Worm (Caenorhabditis elegans) whole organism, young adult: ENCODE results near the gene F54C9.3.

Source experiments
- D2030.7 ChIP-seq: fragments of 200-800 bp; sonication (Bioruptor generic); IDR thresholded peaks from 2 replicates; pipeline ENCODE4 v1.3.6; 2022; ENCODE audit warnings: missing genetic modification reagents, missing genetic modification characterization, missing compliant biosample characterization
- F33H1.4 ChIP-seq: fragments of 200-800 bp; sonication (Bioruptor generic); IDR thresholded peaks from 2 replicates; pipeline ENCODE4 v1.3.6; 2022; ENCODE audit warnings: missing genetic modification reagents, missing genetic modification characterization, missing compliant biosample characterization
- F49E8.2 ChIP-seq: sonication (generic microtip); optimal IDR thresholded peaks from 3 replicates; lab custom pipeline; 2017; ENCODE audit warnings: missing genetic modification characterization, mild to moderate bottlenecking, missing compliant biosample characterization, antibody characterized with exemption, moderate library complexity; ENCODE audit not compliant: insufficient read depth
- F57A8.1 ChIP-seq: fragments of 200-800 bp; sonication (Bioruptor generic); optimal IDR thresholded peaks from 2 replicates; lab custom pipeline; 2018; ENCODE audit warnings: mild to moderate bottlenecking, missing genetic modification characterization, moderate library complexity, missing compliant biosample characterization
- Y53F4B.3 ChIP-seq: fragments of 200-800 bp; sonication (Bioruptor generic); IDR thresholded peaks from 2 replicates; pipeline ENCODE4 v1.3.6; 2022; ENCODE audit warnings: missing genetic modification reagents, missing genetic modification characterization, missing compliant biosample characterization
- Y79H2A.3 ChIP-seq: fragments of 200-800 bp; sonication (Bioruptor generic); conservative IDR thresholded peaks from 2 replicates; pipeline ENCODE4 v1.3.6; 2022; ENCODE audit warnings: missing genetic modification reagents, missing genetic modification characterization, missing compliant biosample characterization
- Y95B8A.8 ChIP-seq: fragments of 200-800 bp; sonication (Bioruptor generic); IDR thresholded peaks from 2 replicates; pipeline ENCODE4 v1.3.6; 2022; ENCODE audit warnings: missing genetic modification reagents, missing genetic modification characterization, missing compliant biosample characterization
- attf-6 ChIP-seq: fragments of 200-800 bp; sonication (Bioruptor generic); IDR thresholded peaks from 2 replicates; pipeline ENCODE4 v1.3.6; 2022; ENCODE audit warnings: missing genetic modification reagents, missing genetic modification characterization, missing compliant biosample characterization
- bed-1 ChIP-seq: fragments of 200-800 bp; sonication (Bioruptor generic); IDR thresholded peaks from 2 replicates; pipeline ENCODE4 v1.3.6; 2022; ENCODE audit warnings: missing genetic modification reagents, missing genetic modification characterization, missing compliant biosample characterization
- ceh-27 ChIP-seq: fragments of 200-800 bp; sonication (Bioruptor generic); optimal IDR thresholded peaks from 2 replicates; lab custom pipeline; 2018; ENCODE audit warnings: mild to moderate bottlenecking, missing genetic modification characterization, moderate library complexity, missing compliant biosample characterization
- ceh-40 ChIP-seq: fragments of 200-800 bp; sonication (Bioruptor generic); IDR thresholded peaks from 2 replicates; pipeline ENCODE4 v1.3.6; 2022; ENCODE audit warnings: missing genetic modification characterization, missing compliant biosample characterization
- ceh-58 ChIP-seq: fragments of 200-800 bp; sonication (Bioruptor generic); IDR thresholded peaks from 2 replicates; pipeline ENCODE4 v1.3.6; 2022; ENCODE audit warnings: missing genetic modification characterization, missing compliant biosample characterization
- ceh-91 ChIP-seq: fragments of 200-800 bp; sonication (Bioruptor generic); IDR thresholded peaks from 2 replicates; pipeline ENCODE4 v1.3.6; 2022; ENCODE audit warnings: missing genetic modification reagents, missing genetic modification characterization, missing compliant biosample characterization
- die-1 ChIP-seq: sonication (generic microtip); optimal IDR thresholded peaks from 2 replicates; lab custom pipeline; 2016; ENCODE audit warnings: missing genotype, mild to moderate bottlenecking, missing genetic modification characterization, missing compliant biosample characterization
- dox-1 ChIP-seq: fragments of 200-800 bp; sonication (Bioruptor generic); IDR thresholded peaks from 2 replicates; pipeline ENCODE4 v1.3.6; 2022; ENCODE audit warnings: missing genetic modification reagents, missing genetic modification characterization, missing compliant biosample characterization
- dpl-1 ChIP-seq: fragments of 150-350 bp; optimal IDR thresholded peaks from 2 replicates; lab custom pipeline; 2014; ENCODE audit warnings: missing biosample characterization, missing genetic modification reagents, missing genetic modification characterization
- efl-1 ChIP-seq: fragments of 150-350 bp; optimal IDR thresholded peaks from 2 replicates; lab custom pipeline; 2014; ENCODE audit warnings: missing biosample characterization, missing genetic modification reagents, missing genetic modification characterization
- ekl-4 ChIP-seq: fragments of 200-800 bp; sonication (Bioruptor generic); IDR thresholded peaks from 2 replicates; pipeline ENCODE4 v1.3.6; 2022; ENCODE audit warnings: missing genetic modification reagents, missing genetic modification characterization, missing compliant biosample characterization
- hlh-26 ChIP-seq: fragments of 200-800 bp; sonication (Bioruptor generic); conservative IDR thresholded peaks from 2 replicates; pipeline ENCODE4 v1.3.6; 2022; ENCODE audit warnings: missing genetic modification reagents, missing genetic modification characterization, missing compliant biosample characterization
- hsf-1 ChIP-seq: fragments of 200-800 bp; sonication (Bioruptor generic); IDR thresholded peaks from 2 replicates; pipeline ENCODE4 v1.3.6; 2022; ENCODE audit warnings: missing genetic modification reagents, missing genetic modification characterization, missing compliant biosample characterization
- lag-1 ChIP-seq: fragments of 200-800 bp; sonication (Bioruptor generic); IDR thresholded peaks from 2 replicates; pipeline ENCODE4 v1.3.6; 2022; ENCODE audit warnings: missing genetic modification reagents, missing genetic modification characterization, missing compliant biosample characterization
- lin-35 ChIP-seq, 3 experiments: fragments of 150-350 bp in 2 of 3; sonication (generic microtip) in 1 of 3; optimal IDR thresholded peaks; 2 replicates each; lab custom pipeline; 2014 to 2018; ENCODE audit warnings: missing biosample characterization in 3 of 3, missing genetic modification characterization in 3 of 3, missing genetic modification reagents in 3 of 3
- lin-54 ChIP-seq: fragments of 200-800 bp; sonication (Bioruptor generic); optimal IDR thresholded peaks from 2 replicates; lab custom pipeline; 2018; ENCODE audit warnings: mild to moderate bottlenecking, missing genetic modification characterization, missing compliant biosample characterization
- lsl-1 ChIP-seq: fragments of 200-800 bp; sonication (Bioruptor generic); optimal IDR thresholded peaks from 2 replicates; lab custom pipeline; 2018; ENCODE audit warnings: mild to moderate bottlenecking, missing genetic modification characterization, moderate library complexity, missing compliant biosample characterization
- lsy-27 ChIP-seq: sonication (generic microtip); optimal IDR thresholded peaks from 2 replicates; lab custom pipeline; 2017; ENCODE audit warnings: missing genetic modification characterization, mild to moderate bottlenecking, missing compliant biosample characterization, antibody characterized with exemption, missing genotype, borderline replicate concordance; ENCODE audit not compliant: insufficient read depth
- madf-6 ChIP-seq: fragments of 200-800 bp; sonication (Bioruptor generic); IDR thresholded peaks from 2 replicates; pipeline ENCODE4 v1.3.6; 2022; ENCODE audit warnings: missing genetic modification reagents, missing genetic modification characterization, missing compliant biosample characterization
- madf-8 ChIP-seq: fragments of 200-800 bp; sonication (Bioruptor generic); conservative IDR thresholded peaks from 2 replicates; pipeline ENCODE4 v1.3.6; 2022; ENCODE audit warnings: missing genetic modification reagents, missing genetic modification characterization, missing compliant biosample characterization
- nhr-80 ChIP-seq: sonication (generic microtip); optimal IDR thresholded peaks from 2 replicates; lab custom pipeline; 2016; ENCODE audit warnings: missing genetic modification characterization, missing compliant biosample characterization
- nhr-90 ChIP-seq: sonication (generic microtip); optimal IDR thresholded peaks from 2 replicates; lab custom pipeline; 2016; ENCODE audit warnings: missing genotype, mild to moderate bottlenecking, missing genetic modification characterization, missing compliant biosample characterization
- pbrm-1 ChIP-seq: fragments of 200-800 bp; sonication (Bioruptor generic); IDR thresholded peaks from 2 replicates; pipeline ENCODE4 v1.3.6; 2022; ENCODE audit warnings: missing genetic modification reagents, missing genetic modification characterization, missing compliant biosample characterization
- rpc-1 ChIP-seq, 2 experiments: fragments of 150-350 bp in 1 of 2; sonication (generic microtip) in 1 of 2; optimal IDR thresholded peaks; 2 replicates each; lab custom pipeline; 2014 to 2018; ENCODE audit warnings: missing biosample characterization in 1 of 2, missing genetic modification characterization in 1 of 2, missing genetic modification reagents in 1 of 2, missing genotype in 1 of 2
- snpc-1.1 ChIP-seq: sonication (generic microtip); optimal IDR thresholded peaks from 2 replicates; lab custom pipeline; 2017; ENCODE audit warnings: missing genetic modification characterization, mild to moderate bottlenecking, missing compliant biosample characterization, antibody characterized with exemption, moderate library complexity, missing genotype, missing genetic modification reagents; ENCODE audit not compliant: insufficient read depth
- snpc-1.3 ChIP-seq: sonication (generic microtip); optimal IDR thresholded peaks from 2 replicates; lab custom pipeline; 2017; ENCODE audit warnings: missing genetic modification characterization, mild to moderate bottlenecking, missing compliant biosample characterization, antibody characterized with exemption, moderate library complexity, missing genotype, missing genetic modification reagents; ENCODE audit not compliant: insufficient read depth
- snpc-3.4 ChIP-seq: sonication (generic microtip); optimal IDR thresholded peaks from 2 replicates; lab custom pipeline; 2017; ENCODE audit warnings: missing genetic modification characterization, mild to moderate bottlenecking, missing compliant biosample characterization, antibody characterized with exemption, moderate library complexity, missing genotype, missing genetic modification reagents
- snpc-4 ChIP-seq, 5 experiments: fragments of 150-350 bp in 1 of 5; sonication (generic microtip) in 4 of 5; optimal IDR thresholded peaks; 2 replicates each; lab custom pipeline; 2014 to 2018; ENCODE audit warnings: missing genetic modification characterization in 5 of 5, missing biosample characterization in 3 of 5, antibody characterized with exemption in 2 of 5, mild to moderate bottlenecking in 2 of 5, missing compliant biosample characterization in 2 of 5, missing genotype in 2 of 5, moderate library complexity in 2 of 5, missing genetic modification reagents in 1 of 5
- tbp1 ChIP-seq: fragments of 200-800 bp; sonication (Bioruptor generic); optimal IDR thresholded peaks from 2 replicates; lab custom pipeline; 2018; ENCODE audit warnings: mild to moderate bottlenecking, missing genetic modification characterization, missing compliant biosample characterization
- tlf-1 ChIP-seq: fragments of 200-800 bp; sonication (Bioruptor generic); optimal IDR thresholded peaks from 2 replicates; lab custom pipeline; 2018; ENCODE audit warnings: mild to moderate bottlenecking, missing genetic modification characterization, missing compliant biosample characterization
- unc-130 ChIP-seq: sonication (generic microtip); optimal IDR thresholded peaks from 2 replicates; lab custom pipeline; 2016; ENCODE audit warnings: missing genetic modification reagents, missing genetic modification characterization, missing compliant biosample characterization
- xnd-1 ChIP-seq: sonication (generic microtip); optimal IDR thresholded peaks from 2 replicates; lab custom pipeline; 2016; ENCODE audit warnings: missing genotype, missing genetic modification reagents, missing genetic modification characterization, missing compliant biosample characterization
- ztf-18 ChIP-seq: sonication (generic microtip); optimal IDR thresholded peaks from 2 replicates; lab custom pipeline; 2016; ENCODE audit warnings: missing genotype, mild to moderate bottlenecking, missing genetic modification characterization, missing compliant biosample characterization
- ztf-25 ChIP-seq: fragments of 200-800 bp; sonication (Bioruptor generic); IDR thresholded peaks from 2 replicates; pipeline ENCODE4 v1.3.6; 2022; ENCODE audit warnings: missing genetic modification reagents, missing genetic modification characterization, missing compliant biosample characterization
- ztf-3 ChIP-seq: fragments of 200-800 bp; sonication (Bioruptor generic); optimal IDR thresholded peaks from 2 replicates; lab custom pipeline; 2018; ENCODE audit warnings: mild to moderate bottlenecking, missing genetic modification characterization, missing compliant biosample characterization

Gene F54C9.3

ce11 chrII:8577509-8578099 is 10.9 kb upstream of the F54C9.3 start, which contains the start of gene F54C9.9 (continued):
- no peak for TF ChIP-seq hlh-26 (GFP tag; lab: Robert Waterston, UW)
- no peak for TF ChIP-seq nhr-80

ce11 chrII:8575184-8575583 is 8.5 kb upstream of the F54C9.3 start, which contains the start of gene puf-5:
Gene puf-5, plus strand, starts transcription at chrII:8575541.
- TF ChIP-seq xnd-1 (tag; lab: Kevin White, UChicago) (peak; percentile 85), tlf-1 (GFP tag; lab: Kevin White, UChicago) (peak; percentile 25), ceh-91 (GFP tag; lab: Robert Waterston, UW) (peak; percentile 70), snpc-4 (GFP tag; optimal IDR thresholded peaks at IDR 0.05; lab: Kevin White, UChicago) (peak; percentile 21), snpc-4 (tag; optimal IDR thresholded peaks at IDR 0.05; lab: Kevin White, UChicago) (peak in 1 of 4 experiments; percentile 22), tbp1 (GFP tag; lab: Kevin White, UChicago) (peak; percentile 15), ztf-25 (GFP tag; lab: Robert Waterston, UW) (no peak), lin-54 (GFP tag; lab: Kevin White, UChicago) (peak; percentile 44), dox-1 (GFP tag; lab: Robert Waterston, UW) (0 out of 2 replicates have a peak, but pooled peaks have one; percentile 11), Y95B8A.8 (GFP tag; lab: Robert Waterston, UW) (0 out of 2 replicates have a peak, but pooled peaks have one; percentile 56), nhr-90 (tag; lab: Kevin White, UChicago) (no peak), pbrm-1 (GFP tag; lab: Robert Waterston, UW) (no peak), efl-1 (GFP tag; lab: Kevin White, UChicago) (peak; percentile 95), dpl-1 (GFP tag; lab: Kevin White, UChicago) (peak; percentile 63), F49E8.2 (tag; lab: Kevin White, UChicago) (peak; percentile 73), D2030.7 (GFP tag; lab: Robert Waterston, UW) (peak; percentile 79), lsy-27 (no peak), madf-6 (peak; percentile 94), snpc-1.3 (tag; lab: Kevin White, UChicago) (peak; percentile 17), attf-6 (GFP tag; lab: Robert Waterston, UW) (no peak), madf-8 (GFP tag; lab: Robert Waterston, UW) (peak; percentile 88), hsf-1 (GFP tag; lab: Robert Waterston, UW) (peak; percentile 65; the same call in 1 of the 2 replicates), snpc-1.1 (tag; lab: Kevin White, UChicago) (peak; percentile 78), ekl-4 (GFP tag; lab: Robert Waterston, UW) (0 out of 2 replicates have a peak, but pooled peaks have one; percentile 41), unc-130 (GFP tag; lab: Kevin White, UChicago) (peak; percentile 29), F33H1.4 (peak; percentile 67), ztf-3 (GFP tag; lab: Kevin White, UChicago) (no peak), snpc-3.4 (tag; lab: Kevin White, UChicago) (peak; percentile 78), lsl-1 (peak; percentile 88), lin-35 (GFP tag; optimal IDR thresholded peaks at IDR 0.05; lab: Kevin White, UChicago) (peak in 1 of 3 experiments; percentile 2), ceh-40 (GFP tag; lab: Robert Waterston, UW) (no peak)

- no peak for TF ChIP-seq ceh-27 (GFP tag; lab: Kevin White, UChicago)
- no peak for TF ChIP-seq rpc-1 (optimal IDR thresholded peaks at IDR 0.05; lab: Kevin White, UChicago)
- no peak for TF ChIP-seq rpc-1 (tag; optimal IDR thresholded peaks at IDR 0.05; lab: Kevin White, UChicago)
- no peak for TF ChIP-seq Y53F4B.3 (GFP tag; lab: Robert Waterston, UW)
- TF ChIP-seq Y79H2A.3 (GFP tag; lab: Robert Waterston, UW): no peak
- no peak for TF ChIP-seq F57A8.1
- TF ChIP-seq tlf-1 (GFP tag; lab: Kevin White, UChicago): no peak
- no peak for TF ChIP-seq die-1 (tag; lab: Kevin White, UChicago)
- no peak for TF ChIP-seq ztf-18 (tag; lab: Kevin White, UChicago)
- no peak for TF ChIP-seq Y95B8A.8 (GFP tag; lab: Robert Waterston, UW)
- no peak for TF ChIP-seq ceh-58 (GFP tag; lab: Robert Waterston, UW)
- TF ChIP-seq lag-1: no peak
- TF ChIP-seq bed-1 (GFP tag; lab: Robert Waterston, UW): no peak
- no peak for TF ChIP-seq ceh-91 (GFP tag; lab: Robert Waterston, UW)
- TF ChIP-seq hlh-26 (GFP tag; lab: Robert Waterston, UW): no peak
These were observed 6.4 kb upstream of the F54C9.3 start, which contains the start of gene F54C9.7 for ce11 chrII:8573044-8573443. Gene F54C9.7, plus strand, starts transcription at chrII:8573344.
